Worm (Caenorhabditis elegans) whole organism, late embryonic: ENCODE data around the gene nipi-3.

Source experiments
- T23F11.4 ChIP-seq: fragments of 200-800 bp; sonication (Bioruptor generic); optimal IDR thresholded peaks from 2 replicates; lab custom pipeline; 2018; ENCODE audit warnings: mild to moderate bottlenecking, missing genetic modification characterization, missing compliant biosample characterization
- ceh-19 ChIP-seq: fragments of 200-800 bp; sonication (Bioruptor generic); optimal IDR thresholded peaks from 2 replicates; lab custom pipeline; 2018; ENCODE audit warnings: mild to moderate bottlenecking, missing genetic modification characterization, missing compliant biosample characterization
- ceh-45 ChIP-seq: fragments of 200-800 bp; sonication (Bioruptor generic); IDR thresholded peaks from 2 replicates; pipeline ENCODE4 v1.3.6; 2022; ENCODE audit warnings: missing genetic modification reagents, missing genetic modification characterization, missing compliant biosample characterization
- che-1 ChIP-seq: sonication (generic microtip); optimal IDR thresholded peaks from 2 replicates; lab custom pipeline; 2016; ENCODE audit warnings: mild to moderate bottlenecking, missing genetic modification characterization, missing compliant biosample characterization
- eyg-1 ChIP-seq: sonication (generic microtip); optimal IDR thresholded peaks from 2 replicates; lab custom pipeline; 2016; ENCODE audit warnings: missing genotype, missing genetic modification characterization, missing compliant biosample characterization
- fkh-10 ChIP-seq: fragments of 150-350 bp; optimal IDR thresholded peaks from 2 replicates; lab custom pipeline; 2014; ENCODE audit warnings: missing biosample characterization, missing genetic modification reagents, missing genetic modification characterization
- hlh-15 ChIP-seq: sonication (generic microtip); optimal IDR thresholded peaks from 2 replicates; lab custom pipeline; 2016; ENCODE audit warnings: missing genetic modification characterization, missing compliant biosample characterization
- hlh-6 ChIP-seq: sonication (generic microtip); optimal IDR thresholded peaks from 2 replicates; lab custom pipeline; 2016; ENCODE audit warnings: missing genotype, missing genetic modification characterization, missing compliant biosample characterization
- lin-11 ChIP-seq: fragments of 200-800 bp; sonication (Bioruptor generic); optimal IDR thresholded peaks from 2 replicates; lab custom pipeline; 2018; ENCODE audit warnings: mild to moderate bottlenecking, missing genetic modification characterization, missing compliant biosample characterization
- pha-2 ChIP-seq: sonication (generic microtip); optimal IDR thresholded peaks from 2 replicates; lab custom pipeline; 2017; ENCODE audit warnings: mild to moderate bottlenecking, missing genetic modification characterization, missing compliant biosample characterization
- pha-4 ChIP-seq: fragments of 150-350 bp; optimal IDR thresholded peaks from 2 replicates; lab custom pipeline; 2018; ENCODE audit warnings: missing biosample characterization, missing genetic modification reagents, missing genetic modification characterization
- rnt-1 ChIP-seq: sonication (generic microtip); optimal IDR thresholded peaks from 2 replicates; lab custom pipeline; 2016; ENCODE audit warnings: missing genetic modification characterization, missing compliant biosample characterization
- tbx-2 ChIP-seq: sonication (generic microtip); optimal IDR thresholded peaks from 2 replicates; lab custom pipeline; 2016; ENCODE audit warnings: missing genetic modification characterization, missing compliant biosample characterization
- unc-55 ChIP-seq: sonication (generic microtip); optimal IDR thresholded peaks from 2 replicates; lab custom pipeline; 2017; ENCODE audit warnings: missing biosample characterization, missing genetic modification reagents, missing genetic modification characterization

DNA sequence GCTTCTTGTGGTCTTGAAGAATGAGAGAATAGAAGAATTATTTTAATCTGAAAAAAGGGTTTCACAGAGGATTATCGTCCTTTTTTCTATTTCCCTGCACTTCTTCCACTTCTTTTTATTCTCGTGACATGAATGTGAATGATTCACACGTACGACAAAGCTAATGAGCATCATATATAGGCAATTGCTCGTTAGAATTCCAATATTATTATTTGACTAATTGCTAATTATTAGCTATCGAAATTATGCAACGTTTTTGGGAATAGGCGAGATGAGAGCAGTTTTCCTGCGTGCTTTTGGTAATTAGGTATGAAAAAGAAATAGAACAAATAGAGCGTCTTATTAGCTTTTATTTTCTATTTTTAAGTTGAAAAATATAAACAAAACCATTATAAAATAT, 50.0 kb downstream of the nipi-3 start:
- TF ChIP-seq hlh-15 (tag; lab: Kevin White, UChicago) (no peak), tbx-2 (tag; lab: Kevin White, UChicago) (no peak), hlh-6 (tag; lab: Kevin White, UChicago) (no peak), rnt-1 (tag; lab: Kevin White, UChicago) (no peak), ceh-19 (GFP tag; lab: Kevin White, UChicago) (no peak), T23F11.4 (GFP tag; lab: Kevin White, UChicago) (no peak), pha-4 (tag; lab: Kevin White, UChicago) (no peak), ceh-45 (GFP tag; lab: Robert Waterston, UW) (no peak), eyg-1 (no peak), che-1 (tag; lab: Kevin White, UChicago) (no peak), pha-2 (tag; lab: Kevin White, UChicago) (no peak), unc-55 (GFP tag; lab: Kevin White, UChicago) (no peak), lin-11 (tag; lab: Kevin White, UChicago) (no peak), fkh-10 (no peak)
